Fruit fly (Drosophila melanogaster) whole organism, prepupa: ENCODE measurements around the gene Apl.
A peak's percentile ranks its signal among the peaks of the same experiment; 100 is the strongest.

Source experiments
- CG10631 ChIP-seq: fragments of 200-800 bp; sonication (Bioruptor generic); optimal IDR thresholded peaks from 2 replicates; lab custom pipeline; 2016; ENCODE audit warnings: missing biosample characterization, missing genetic modification characterization
- CG10669 ChIP-seq: fragments of 200-800 bp; sonication (Bioruptor generic); optimal IDR thresholded peaks from 3 replicates; lab custom pipeline; 2018; ENCODE audit warnings: missing biosample characterization, mild to moderate bottlenecking, missing genetic modification characterization, moderate library complexity
- CG11294 ChIP-seq: fragments of 200-800 bp; sonication (Bioruptor generic); IDR thresholded peaks from 2 replicates; pipeline ENCODE4 v1.3.6; 2022; ENCODE audit warnings: missing biosample characterization, missing genetic modification characterization
- CG11762 ChIP-seq: fragments of 200-800 bp; sonication (Bioruptor generic); optimal IDR thresholded peaks from 3 replicates; lab custom pipeline; 2016; ENCODE audit warnings: missing biosample characterization, missing genetic modification characterization; ENCODE audit not compliant: insufficient read depth
- CG1621 ChIP-seq: fragments of 200-800 bp; sonication (Bioruptor generic); optimal IDR thresholded peaks from 3 replicates; lab custom pipeline; 2018; ENCODE audit warnings: missing biosample characterization, mild to moderate bottlenecking, missing genetic modification characterization
- CG31627 ChIP-seq: fragments of 200-800 bp; sonication (Bioruptor generic); optimal IDR thresholded peaks from 3 replicates; lab custom pipeline; 2016; ENCODE audit warnings: missing biosample characterization, missing genetic modification characterization
- CG3919 ChIP-seq: fragments of 200-800 bp; sonication (Bioruptor generic); optimal IDR thresholded peaks from 3 replicates; lab custom pipeline; 2016; ENCODE audit warnings: missing biosample characterization, missing genetic modification characterization
- CG6163 ChIP-seq: fragments of 200-800 bp; sonication (Bioruptor generic); IDR thresholded peaks from 3 replicates; pipeline ENCODE4 v1.3.6; 2022; ENCODE audit warnings: missing biosample characterization, missing genetic modification characterization
- CG6792 ChIP-seq: fragments of 200-800 bp; sonication (Bioruptor generic); optimal IDR thresholded peaks from 3 replicates; lab custom pipeline; 2016; ENCODE audit warnings: missing biosample characterization, missing genetic modification characterization
- CG8119 ChIP-seq: fragments of 200-800 bp; sonication (Bioruptor generic); IDR thresholded peaks from 3 replicates; pipeline ENCODE4 v1.3.6; 2022; ENCODE audit warnings: missing biosample characterization, missing genetic modification characterization
- CG8319 ChIP-seq: fragments of 200-800 bp; sonication (Bioruptor generic); optimal IDR thresholded peaks from 3 replicates; lab custom pipeline; 2016; ENCODE audit warnings: missing biosample characterization, missing genetic modification characterization
- Eip78C ChIP-seq: fragments of 200-800 bp; sonication (Bioruptor generic); peaks from one replicate; lab custom pipeline; 2016; ENCODE audit warnings: missing biosample characterization, missing genetic modification characterization
- Eip93F ChIP-seq: fragments of 200-800 bp; sonication (Bioruptor generic); optimal IDR thresholded peaks from 2 replicates; lab custom pipeline; 2016; ENCODE audit warnings: missing biosample characterization, mild to moderate bottlenecking, missing genetic modification characterization
- Ets21C ChIP-seq: fragments of 200-800 bp; sonication (Bioruptor generic); optimal IDR thresholded peaks from 3 replicates; lab custom pipeline; 2016; ENCODE audit warnings: missing biosample characterization, missing genetic modification characterization
- Ets96B ChIP-seq: fragments of 200-800 bp; optimal IDR thresholded peaks from 2 replicates; lab custom pipeline; 2019; ENCODE audit warnings: missing biosample characterization, mild to moderate bottlenecking, missing genetic modification characterization, moderate library complexity
- Gug ChIP-seq: fragments of 200-800 bp; sonication (Bioruptor generic); IDR thresholded peaks from 2 replicates; pipeline ENCODE4 v1.3.6; 2022; ENCODE audit warnings: missing biosample characterization, missing genetic modification characterization
- Hr39 ChIP-seq: fragments of 200-800 bp; sonication (Bioruptor generic); optimal IDR thresholded peaks from 2 replicates; lab custom pipeline; 2016; ENCODE audit warnings: missing biosample characterization, missing genetic modification characterization
- Lpt ChIP-seq: fragments of 200-800 bp; sonication (Bioruptor generic); optimal IDR thresholded peaks from 3 replicates; lab custom pipeline; 2016; ENCODE audit warnings: missing biosample characterization, missing genetic modification characterization
- Met ChIP-seq: fragments of 200-800 bp; sonication (Bioruptor generic); optimal IDR thresholded peaks from 3 replicates; lab custom pipeline; 2016; ENCODE audit warnings: missing biosample characterization, missing genetic modification characterization
- OdsH ChIP-seq: fragments of 200-800 bp; sonication (Bioruptor generic); optimal IDR thresholded peaks from 3 replicates; lab custom pipeline; 2016; ENCODE audit warnings: missing biosample characterization, missing genetic modification characterization
- Sox102F ChIP-seq: fragments of 200-800 bp; sonication (Bioruptor generic); optimal IDR thresholded peaks from 2 replicates; lab custom pipeline; 2016; ENCODE audit warnings: missing biosample characterization, mild to moderate bottlenecking, missing genetic modification characterization
- Sox15 ChIP-seq: fragments of 200-800 bp; sonication (Bioruptor generic); optimal IDR thresholded peaks from 3 replicates; lab custom pipeline; 2016; ENCODE audit warnings: missing biosample characterization, missing genetic modification characterization
- achi ChIP-seq: fragments of 200-800 bp; sonication (Bioruptor generic); optimal IDR thresholded peaks from 3 replicates; lab custom pipeline; 2016; ENCODE audit warnings: missing biosample characterization, missing genetic modification characterization
- cyc ChIP-seq: fragments of 200-800 bp; sonication (Bioruptor generic); optimal IDR thresholded peaks from 3 replicates; lab custom pipeline; 2016; ENCODE audit warnings: missing biosample characterization, missing genetic modification characterization
- dac ChIP-seq: fragments of 200-800 bp; sonication (Bioruptor generic); optimal IDR thresholded peaks from 2 replicates; lab custom pipeline; 2017; ENCODE audit warnings: missing biosample characterization, mild to moderate bottlenecking, missing genetic modification characterization
- dsx ChIP-seq: fragments of 200-800 bp; optimal IDR thresholded peaks from 3 replicates; lab custom pipeline; 2019; ENCODE audit warnings: missing biosample characterization, mild to moderate bottlenecking, missing genetic modification characterization, moderate library complexity; ENCODE audit not compliant: poor library complexity, severe bottlenecking
- eg ChIP-seq: fragments of 200-800 bp; sonication (Bioruptor generic); IDR thresholded peaks from 3 replicates; pipeline ENCODE4 v1.3.6; 2022; ENCODE audit warnings: missing biosample characterization, missing genetic modification characterization
- esn ChIP-seq: fragments of 200-800 bp; sonication (Bioruptor generic); optimal IDR thresholded peaks from 2 replicates; lab custom pipeline; 2016; ENCODE audit warnings: missing biosample characterization, mild to moderate bottlenecking, missing genetic modification characterization, moderate library complexity
- fd85E ChIP-seq: fragments of 200-800 bp; sonication (Bioruptor generic); optimal IDR thresholded peaks from 3 replicates; lab custom pipeline; 2016; ENCODE audit warnings: missing biosample characterization, missing genetic modification characterization
- fkh ChIP-seq: fragments of 200-800 bp; sonication (Bioruptor generic); optimal IDR thresholded peaks from 3 replicates; lab custom pipeline; 2017; ENCODE audit warnings: missing biosample characterization, mild to moderate bottlenecking, missing genetic modification characterization, moderate library complexity
- pdm3 ChIP-seq: fragments of 200-800 bp; sonication (Bioruptor generic); optimal IDR thresholded peaks from 3 replicates; lab custom pipeline; 2016; ENCODE audit warnings: missing biosample characterization, missing genetic modification characterization
- ss ChIP-seq, 2 experiments: fragments of 200-800 bp; sonication (Bioruptor generic); optimal IDR thresholded peaks; 2 replicates in 1 of 2; 3 replicates in 1 of 2; lab custom pipeline; 2017 to 2018; ENCODE audit warnings: mild to moderate bottlenecking in 2 of 2, missing biosample characterization in 2 of 2, missing genetic modification characterization in 2 of 2, moderate library complexity in 1 of 2
- topi ChIP-seq: fragments of 200-800 bp; sonication (Bioruptor generic); optimal IDR thresholded peaks from 3 replicates; lab custom pipeline; 2016; ENCODE audit warnings: missing biosample characterization, missing genetic modification characterization

Gene Apl

DNA sequence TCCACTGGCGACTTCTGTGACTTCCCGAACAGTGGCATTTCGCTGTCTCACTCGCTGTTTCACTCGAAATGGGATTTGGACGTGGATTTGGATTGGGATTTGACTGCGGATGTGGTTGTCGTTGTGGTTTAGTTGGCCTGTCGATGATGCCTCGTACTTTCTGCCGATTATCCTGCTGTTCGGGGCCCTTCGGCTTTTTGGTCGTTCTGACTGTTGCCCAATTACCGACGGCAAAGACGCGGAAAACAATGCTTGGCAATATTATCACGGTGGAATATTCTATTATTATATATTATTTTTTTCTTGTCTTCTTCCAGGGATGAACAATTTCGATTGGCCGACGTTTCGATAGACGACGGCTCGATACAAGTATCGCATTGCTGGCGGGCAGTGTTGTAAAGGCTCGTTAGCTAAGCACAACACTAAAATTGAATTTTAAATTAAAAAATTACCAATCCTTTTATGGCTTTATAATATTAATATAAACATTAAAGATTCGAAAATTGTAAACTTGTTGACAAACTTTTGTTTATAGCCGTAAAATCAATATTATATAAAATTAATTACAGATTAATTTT, 20.2 kb downstream of the Apl start, which contains the start of gene Mo25 (continued):
- TF ChIP-seq fkh (GFP tag; lab: Kevin White, UChicago) (no peak), CG1621 (no peak), CG31627 (GFP tag; lab: Kevin White, UChicago) (peak; percentile 12), cyc (peak; percentile 13), pdm3 (GFP tag; lab: Kevin White, UChicago) (peak; percentile 24), CG8319 (no peak), Eip78C (GFP tag; lab: Kevin White, UChicago) (peak; percentile 70), fd85E (GFP tag; lab: Kevin White, UChicago) (no peak), Ets21C (GFP tag; lab: Kevin White, UChicago) (no peak), dsx (no peak), CG8119 (GFP tag; lab: Robert Waterston, UW) (no peak), Ets96B (tag; lab: Kevin White, UChicago) (no peak), dac (GFP tag; lab: Kevin White, UChicago) (no peak), Met (peak; percentile 45), achi (no peak), Sox102F (peak; percentile 67)

DNA sequence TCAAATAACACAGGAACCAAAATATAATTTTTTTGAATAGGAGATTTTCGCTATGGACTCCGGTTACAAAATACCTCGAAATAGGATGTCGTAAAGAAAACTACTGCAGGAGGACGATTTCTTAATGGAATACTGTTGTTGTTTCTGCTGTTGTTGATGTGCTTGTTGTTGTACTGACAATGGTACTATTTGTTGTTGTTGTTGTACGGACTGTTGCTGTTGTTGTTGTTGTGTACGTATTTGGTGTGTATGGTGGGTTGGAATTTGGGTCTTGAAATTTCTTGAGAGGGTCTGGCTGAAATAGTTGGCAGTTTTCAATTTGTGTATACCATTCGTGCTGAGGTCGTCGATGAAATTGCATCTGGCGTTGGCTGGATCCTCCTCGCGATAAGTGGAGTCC, 31.2 kb downstream of the Apl start:
- TF ChIP-seq OdsH (GFP tag; lab: Kevin White, UChicago) (no peak), CG6792 (GFP tag; lab: Kevin White, UChicago) (no peak), eg (GFP tag; lab: Robert Waterston, UW) (no peak), Sox15 (GFP tag; lab: Kevin White, UChicago) (no peak), CG8319 (no peak), fkh (GFP tag; lab: Kevin White, UChicago) (no peak), CG3919 (no peak), CG10631 (GFP tag; lab: Kevin White, UChicago) (no peak), Met (no peak), CG11762 (GFP tag; lab: Kevin White, UChicago) (no peak), ss (GFP tag; optimal IDR thresholded peaks at IDR 0.05; lab: Kevin White, UChicago) (no peak), Ets21C (GFP tag; lab: Kevin White, UChicago) (no peak), dac (GFP tag; lab: Kevin White, UChicago) (no peak), CG11294 (GFP tag; lab: Robert Waterston, UW) (no peak), Hr39 (GFP tag; lab: Kevin White, UChicago) (no peak), Lpt (GFP tag; lab: Kevin White, UChicago) (no peak), topi (GFP tag; lab: Kevin White, UChicago) (no peak), fd85E (GFP tag; lab: Kevin White, UChicago) (no peak), Eip93F (no peak)
- TF ChIP-seq, all 60 proteins: peak for 0

DNA sequence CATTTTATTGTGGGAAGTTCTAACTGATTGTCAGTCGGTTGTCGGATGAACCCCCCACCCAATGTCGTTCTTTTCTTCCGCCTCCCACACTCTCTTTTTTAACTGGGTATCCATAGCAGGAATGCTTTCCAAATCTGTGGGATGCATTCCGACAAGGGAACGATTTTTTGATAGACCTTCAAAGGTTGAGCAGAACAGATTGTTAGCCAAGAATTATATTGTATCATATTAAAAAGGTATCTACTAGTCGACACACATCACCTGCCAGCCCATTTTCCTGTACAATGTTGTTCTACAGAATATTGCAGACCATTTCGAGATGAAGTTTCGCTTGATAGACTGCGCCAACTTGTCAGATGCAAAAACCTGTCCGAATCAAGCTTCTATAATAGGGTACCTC, 34.8 kb downstream of the Apl start:
- TF ChIP-seq CG8119 (GFP tag; lab: Robert Waterston, UW) (no peak), Eip78C (GFP tag; lab: Kevin White, UChicago) (peak; percentile 65), CG10669 (GFP tag; lab: Kevin White, UChicago) (no peak), Gug (GFP tag; lab: Robert Waterston, UW) (no peak), CG3919 (no peak), fkh (GFP tag; lab: Kevin White, UChicago) (no peak), Eip93F (no peak), dsx (peak; percentile 72)
- TF ChIP-seq, all 60 proteins: peak for 2

DNA sequence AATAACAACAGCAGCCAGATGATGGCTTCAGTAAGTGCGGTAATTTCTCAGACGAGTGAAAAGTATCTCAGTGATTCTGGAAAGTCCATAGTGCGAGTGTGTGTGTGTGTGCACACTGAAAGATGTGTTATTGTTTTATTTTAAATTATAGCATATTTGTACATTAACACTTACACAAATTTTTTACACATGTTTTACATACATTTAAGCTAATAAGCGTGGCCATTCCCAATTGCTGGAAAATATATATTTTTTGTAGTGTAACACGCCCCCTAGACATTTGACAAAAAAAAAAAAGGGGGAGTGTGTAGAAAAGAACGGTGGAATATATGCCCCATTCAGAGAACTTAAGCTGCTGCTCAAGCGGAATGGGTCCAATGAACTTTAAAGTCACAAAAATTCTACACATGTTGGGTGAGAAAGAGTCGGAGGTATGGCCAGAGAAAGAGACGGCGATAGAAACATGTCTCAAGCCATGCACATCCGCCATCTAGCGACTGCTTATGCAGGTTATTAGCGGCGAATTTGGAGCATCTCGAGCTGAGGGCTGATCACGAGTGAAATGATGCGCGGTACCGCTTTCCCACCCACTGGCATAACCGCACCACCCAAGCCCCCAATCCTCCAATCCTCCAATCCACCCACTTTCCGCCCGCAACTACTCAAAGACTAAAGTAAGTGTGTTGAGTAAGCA, 37.0 kb downstream of the Apl start:
- TF ChIP-seq CG6163 (GFP tag; lab: Robert Waterston, UW), result peak; percentile 17; the same call in 1 of the 3 replicates
- TF ChIP-seq CG10669 (GFP tag; lab: Kevin White, UChicago), result no peak
- peak; percentile 8 for TF ChIP-seq esn (GFP tag; lab: Kevin White, UChicago)
- peak; percentile 47 for TF ChIP-seq Eip78C (GFP tag; lab: Kevin White, UChicago)
